Fruit fly (Drosophila melanogaster) whole organism, embryonic: Measurements from ENCODE around the gene Srp14.

Experiments used
- Atf3 ChIP-seq: fragments of 200-800 bp; sonication (Bioruptor generic); optimal IDR thresholded peaks from 3 replicates; lab custom pipeline; 2016; ENCODE audit warnings: missing biosample characterization, missing genetic modification characterization
- CG12299 ChIP-seq: fragments of 200-800 bp; sonication (Bioruptor generic); optimal IDR thresholded peaks from 2 replicates; lab custom pipeline; 2018; ENCODE audit warnings: missing biosample characterization, mild to moderate bottlenecking, missing genetic modification characterization
- CG14014 ChIP-seq: fragments of 200-800 bp; sonication (Bioruptor generic); IDR thresholded peaks from 2 replicates; pipeline ENCODE4 v1.3.6; 2022; ENCODE audit warnings: missing biosample characterization, missing genetic modification characterization
- CG14860 ChIP-seq: fragments of 200-800 bp; sonication (Bioruptor generic); IDR thresholded peaks from 3 replicates; pipeline ENCODE4 v1.3.6; 2022; ENCODE audit warnings: missing biosample characterization, missing genetic modification characterization; ENCODE audit not compliant: partially characterized antibody
- CG15011 ChIP-seq: fragments of 200-800 bp; sonication (Bioruptor generic); optimal IDR thresholded peaks from 3 replicates; lab custom pipeline; 2018; ENCODE audit warnings: missing biosample characterization, mild to moderate bottlenecking, missing genetic modification characterization
- CG15479 ChIP-seq: fragments of 200-800 bp; sonication (Bioruptor generic); optimal IDR thresholded peaks from 3 replicates; lab custom pipeline; 2019; ENCODE audit warnings: missing biosample characterization, mild to moderate bottlenecking, missing genetic modification characterization, moderate library complexity
- CG18764 ChIP-seq: fragments of 200-800 bp; sonication (Bioruptor generic); optimal IDR thresholded peaks from 3 replicates; lab custom pipeline; 2016; ENCODE audit warnings: missing biosample characterization, missing genetic modification characterization
- CG2199 ChIP-seq: fragments of 200-800 bp; sonication (Bioruptor generic); IDR thresholded peaks from 3 replicates; pipeline ENCODE4 v1.3.6; 2022; ENCODE audit warnings: missing biosample characterization, missing genetic modification characterization
- CG2712 ChIP-seq: fragments of 200-800 bp; optimal IDR thresholded peaks from 3 replicates; lab custom pipeline; 2019; ENCODE audit warnings: missing biosample characterization, mild to moderate bottlenecking, missing genetic modification characterization, moderate library complexity
- CG4404 ChIP-seq: fragments of 200-800 bp; sonication (Bioruptor generic); IDR thresholded peaks from 2 replicates; pipeline ENCODE4 v1.3.6; 2022; ENCODE audit warnings: missing biosample characterization, missing genetic modification characterization
- CG5245 ChIP-seq: fragments of 200-800 bp; sonication (Bioruptor generic); optimal IDR thresholded peaks from 3 replicates; lab custom pipeline; 2016; ENCODE audit warnings: missing biosample characterization, missing genetic modification characterization
- CG6175 ChIP-seq: fragments of 200-800 bp; sonication (Bioruptor generic); IDR thresholded peaks from 3 replicates; pipeline ENCODE4 v1.3.6; 2022; ENCODE audit warnings: missing biosample characterization, missing genetic modification characterization
- CG6254 ChIP-seq: fragments of 200-800 bp; sonication (Bioruptor generic); optimal IDR thresholded peaks from 3 replicates; lab custom pipeline; 2017; ENCODE audit warnings: mild to moderate bottlenecking, missing biosample characterization, missing genetic modification reagents, missing genetic modification characterization
- CG7928 ChIP-seq: fragments of 200-800 bp; sonication (Bioruptor generic); optimal IDR thresholded peaks from 2 replicates; lab custom pipeline; 2017; ENCODE audit warnings: missing biosample characterization, mild to moderate bottlenecking, missing genetic modification characterization
- CG9727 ChIP-seq: fragments of 200-800 bp; sonication (Bioruptor generic); optimal IDR thresholded peaks from 3 replicates; lab custom pipeline; 2017; ENCODE audit warnings: missing biosample characterization, mild to moderate bottlenecking, missing genetic modification characterization
- CG9932 ChIP-seq: fragments of 200-800 bp; sonication (Bioruptor generic); IDR thresholded peaks from 2 replicates; pipeline ENCODE4 v1.3.6; 2022; ENCODE audit warnings: missing biosample characterization, missing genetic modification characterization
- CTCF ChIP-seq: fragments of 200-800 bp; sonication (Bioruptor generic); optimal IDR thresholded peaks from 2 replicates; lab custom pipeline; 2017; ENCODE audit warnings: missing biosample characterization, mild to moderate bottlenecking, missing genetic modification characterization, moderate library complexity
- Deaf1 ChIP-seq: fragments of 200-800 bp; optimal IDR thresholded peaks from 3 replicates; lab custom pipeline; 2019; ENCODE audit warnings: missing biosample characterization, mild to moderate bottlenecking, missing genetic modification characterization, moderate library complexity
- Dp ChIP-seq: fragments of 200-800 bp; sonication (Bioruptor generic); optimal IDR thresholded peaks from 2 replicates; lab custom pipeline; 2018; ENCODE audit warnings: missing biosample characterization, mild to moderate bottlenecking, missing genetic modification characterization, moderate library complexity
- GATAe ChIP-seq: fragments of 200-800 bp; sonication (Bioruptor generic); conservative IDR thresholded peaks from 2 replicates; pipeline ENCODE4 v1.3.6; 2022; ENCODE audit warnings: missing biosample characterization, missing genetic modification characterization
- Jarid2 ChIP-seq: fragments of 200-800 bp; sonication (Bioruptor generic); optimal IDR thresholded peaks from 3 replicates; lab custom pipeline; 2017; ENCODE audit warnings: mild to moderate bottlenecking, missing biosample characterization, missing genetic modification reagents, missing genetic modification characterization
- Nf-YB ChIP-seq: fragments of 200-800 bp; sonication (Bioruptor generic); optimal IDR thresholded peaks from 3 replicates; lab custom pipeline; 2019; ENCODE audit warnings: missing biosample characterization, mild to moderate bottlenecking, missing genetic modification characterization, moderate library complexity
- Nf-YC ChIP-seq: fragments of 200-800 bp; optimal IDR thresholded peaks from 3 replicates; lab custom pipeline; 2019; ENCODE audit warnings: missing biosample characterization, mild to moderate bottlenecking, missing genetic modification characterization, moderate library complexity
- Oaz ChIP-seq: fragments of 200-800 bp; sonication (Bioruptor generic); IDR thresholded peaks from 2 replicates; pipeline ENCODE4 v1.3.6; 2022; ENCODE audit warnings: missing biosample characterization, missing genetic modification characterization
- Pdp1 ChIP-seq, 2 experiments: fragments of 200-800 bp; sonication (Bioruptor generic); optimal IDR thresholded peaks; 3 replicates each; lab custom pipeline; 2016; ENCODE audit warnings: missing biosample characterization in 2 of 2, missing genetic modification characterization in 2 of 2, mild to moderate bottlenecking in 1 of 2, moderate library complexity in 1 of 2
- Rfx ChIP-seq: fragments of 200-800 bp; sonication (Bioruptor generic); IDR thresholded peaks from 2 replicates; pipeline ENCODE4 v1.3.6; 2022; ENCODE audit warnings: missing biosample characterization, missing genetic modification characterization
- Spps ChIP-seq: fragments of 200-800 bp; sonication (Bioruptor generic); optimal IDR thresholded peaks from 2 replicates; lab custom pipeline; 2018; ENCODE audit warnings: missing biosample characterization, mild to moderate bottlenecking, missing genetic modification characterization
- Tbp ChIP-seq: fragments of >200 bp; optimal IDR thresholded peaks from 2 replicates; lab custom pipeline; 2018; ENCODE audit warnings: missing biosample characterization, missing genetic modification characterization
- Usf ChIP-seq: fragments of 200-800 bp; sonication (Bioruptor generic); optimal IDR thresholded peaks from 2 replicates; lab custom pipeline; 2017; ENCODE audit warnings: missing genotype, missing biosample characterization, missing genetic modification characterization
- amos ChIP-seq: fragments of 200-800 bp; sonication (Bioruptor generic); IDR thresholded peaks from 2 replicates; pipeline ENCODE4 v1.3.6; 2022; ENCODE audit warnings: missing biosample characterization, missing genetic modification characterization; ENCODE audit not compliant: partially characterized antibody
- cwo ChIP-seq: fragments of 200-800 bp; sonication (Bioruptor generic); optimal IDR thresholded peaks from 3 replicates; lab custom pipeline; 2017; ENCODE audit warnings: missing biosample characterization, missing genetic modification characterization, mild to moderate bottlenecking, moderate library complexity, missing genetic modification reagents
- da ChIP-seq: fragments of 200-800 bp; sonication (Bioruptor generic); optimal IDR thresholded peaks from 2 replicates; lab custom pipeline; 2016; ENCODE audit warnings: missing biosample characterization, missing genetic modification characterization
- gsb ChIP-seq: fragments of 200-800 bp; sonication (Bioruptor generic); IDR thresholded peaks from 2 replicates; pipeline ENCODE4 v1.3.6; 2022; ENCODE audit warnings: missing biosample characterization, missing genetic modification characterization
- gsb-n ChIP-seq: fragments of 200-800 bp; sonication (Bioruptor generic); optimal IDR thresholded peaks from 3 replicates; lab custom pipeline; 2018; ENCODE audit warnings: missing biosample characterization, mild to moderate bottlenecking, missing genetic modification characterization
- kah ChIP-seq: fragments of 200-800 bp; sonication (Bioruptor generic); optimal IDR thresholded peaks from 2 replicates; lab custom pipeline; 2018; ENCODE audit warnings: missing biosample characterization, mild to moderate bottlenecking, missing genetic modification characterization
- ken ChIP-seq: fragments of 200-800 bp; sonication (Bioruptor generic); IDR thresholded peaks from 3 replicates; pipeline ENCODE4 v1.3.6; 2022; ENCODE audit warnings: missing biosample characterization, missing genetic modification characterization
- lab ChIP-seq: fragments of 200-800 bp; sonication (Bioruptor generic); optimal IDR thresholded peaks from 3 replicates; lab custom pipeline; 2017; ENCODE audit warnings: missing biosample characterization, missing genetic modification characterization, mild to moderate bottlenecking, moderate library complexity, missing genetic modification reagents
- lov ChIP-seq, 2 experiments: fragments of 200-800 bp in 1 of 2; fragments of >200 bp in 1 of 2; sonication (Bioruptor generic) in 1 of 2; IDR thresholded peaks in 1 of 2; optimal IDR thresholded peaks in 1 of 2; 2 replicates in 1 of 2; 3 replicates in 1 of 2; pipeline versions ENCODE4 v1.3.6 to Lab custom; 2017 to 2022; ENCODE audit warnings: missing biosample characterization in 1 of 2, missing genetic modification characterization in 1 of 2
- mld ChIP-seq: fragments of 200-800 bp; sonication (Bioruptor generic); IDR thresholded peaks from 3 replicates; pipeline ENCODE4 v1.3.6; 2022; ENCODE audit warnings: missing biosample characterization, missing genetic modification characterization; ENCODE audit not compliant: partially characterized antibody
- oc ChIP-seq: fragments of 200-800 bp; sonication (Bioruptor generic); optimal IDR thresholded peaks from 2 replicates; lab custom pipeline; 2018; ENCODE audit warnings: missing biosample characterization, mild to moderate bottlenecking, missing genetic modification characterization, moderate library complexity
- org-1 ChIP-seq: fragments of 200-800 bp; sonication (Bioruptor generic); optimal IDR thresholded peaks from 2 replicates; lab custom pipeline; 2017; ENCODE audit warnings: missing biosample characterization, missing genetic modification characterization
- pita ChIP-seq: fragments of 200-800 bp; sonication (Bioruptor generic); optimal IDR thresholded peaks from 2 replicates; lab custom pipeline; 2017; ENCODE audit warnings: missing biosample characterization, mild to moderate bottlenecking, missing genetic modification characterization
- run ChIP-seq: fragments of 200-800 bp; sonication (Bioruptor generic); optimal IDR thresholded peaks from 3 replicates; lab custom pipeline; 2018; ENCODE audit warnings: missing biosample characterization, mild to moderate bottlenecking, missing genetic modification characterization
- sens-2 ChIP-seq: fragments of 200-800 bp; sonication (Bioruptor generic); IDR thresholded peaks from 2 replicates; pipeline ENCODE4 v1.3.6; 2022; ENCODE audit warnings: missing biosample characterization, missing genetic modification characterization
- tgo ChIP-seq: fragments of 200-800 bp; sonication (Bioruptor generic); IDR thresholded peaks from 3 replicates; pipeline ENCODE4 v1.3.6; 2022; ENCODE audit warnings: missing biosample characterization, missing genetic modification characterization
- unc-4 ChIP-seq: fragments of 200-800 bp; sonication (Bioruptor generic); IDR thresholded peaks from 2 replicates; pipeline ENCODE4 v1.3.6; 2022; ENCODE audit warnings: missing biosample characterization, missing genetic modification characterization; ENCODE audit not compliant: partially characterized antibody
- vfl ChIP-seq: fragments of 200-800 bp; sonication (Bioruptor generic); optimal IDR thresholded peaks from 2 replicates; lab custom pipeline; 2016; ENCODE audit warnings: missing biosample characterization, missing genetic modification characterization
- vnd ChIP-seq: fragments of 200-800 bp; sonication (Bioruptor generic); IDR thresholded peaks from 3 replicates; pipeline ENCODE4 v1.3.6; 2022; ENCODE audit warnings: missing biosample characterization, missing genetic modification characterization; ENCODE audit not compliant: partially characterized antibody
- zen ChIP-seq: fragments of 200-800 bp; sonication (Bioruptor generic); optimal IDR thresholded peaks from 3 replicates; lab custom pipeline; 2018; ENCODE audit warnings: missing biosample characterization, mild to moderate bottlenecking, missing genetic modification characterization, moderate library complexity
- zen2 ChIP-seq: fragments of 200-800 bp; sonication (Bioruptor generic); IDR thresholded peaks from 3 replicates; pipeline ENCODE4 v1.3.6; 2022; ENCODE audit warnings: missing biosample characterization, missing genetic modification characterization; ENCODE audit not compliant: partially characterized antibody

Srp14 gene

dm6 chr3R:20555023-20555422, 24.9 kb upstream of the Srp14 start (continued):
- TF ChIP-seq zen (tag; lab: Kevin White, UChicago) = no peak
- no peak for TF ChIP-seq CG5245 (GFP tag; lab: Kevin White, UChicago)
- no peak for TF ChIP-seq amos (GFP tag; lab: Robert Waterston, UW)
- no peak for TF ChIP-seq Spps (tag; lab: Kevin White, UChicago)
- peak; percentile 79 for TF ChIP-seq cwo
- TF ChIP-seq org-1 = no peak
- peak; percentile 51 to 57 for TF ChIP-seq Pdp1 (GFP tag; optimal IDR thresholded peaks at IDR 0.05; lab: Kevin White, UChicago)
- TF ChIP-seq CG15479 (GFP tag; lab: Kevin White, UChicago) = no peak
- TF ChIP-seq CG9932 = peak; percentile 60
- TF ChIP-seq vnd = no peak
- no peak for TF ChIP-seq CG12299 (tag; lab: Kevin White, UChicago)
- TF ChIP-seq vfl (GFP tag; lab: Kevin White, UChicago) = no peak
- TF ChIP-seq gsb (GFP tag; lab: Robert Waterston, UW) = 0 out of 2 replicates have a peak, but pooled peaks have one; percentile 21
- peak; percentile 9 for TF ChIP-seq kah (GFP tag; lab: Kevin White, UChicago)
- TF ChIP-seq Nf-YB = no peak
- TF ChIP-seq Oaz = no peak
- TF ChIP-seq lab (GFP tag; lab: Kevin White, UChicago) = peak; percentile 89
- TF ChIP-seq CG14860 (GFP tag; lab: Robert Waterston, UW) = no peak
- TF ChIP-seq gsb-n (tag; lab: Kevin White, UChicago) = no peak
- no peak for TF ChIP-seq mld (GFP tag; lab: Robert Waterston, UW)
- no peak for TF ChIP-seq da (GFP tag; lab: Kevin White, UChicago)
- no peak for TF ChIP-seq CTCF (GFP tag; lab: Kevin White, UChicago)
- TF ChIP-seq tgo (GFP tag; lab: Robert Waterston, UW) = peak; percentile 74
- no peak for TF ChIP-seq CG15011 (GFP tag; lab: Kevin White, UChicago)
- TF ChIP-seq ken (GFP tag; lab: Robert Waterston, UW) = no peak
- peak; percentile 78 for TF ChIP-seq CG2712 (tag; lab: Kevin White, UChicago)
- TF ChIP-seq Dp (GFP tag; lab: Kevin White, UChicago) = no peak
- no peak for TF ChIP-seq Atf3
- no peak for TF ChIP-seq CG4404
- no peak for TF ChIP-seq zen2 (GFP tag; lab: Robert Waterston, UW)
- no peak for TF ChIP-seq unc-4 (GFP tag; lab: Robert Waterston, UW)
- no peak for TF ChIP-seq CG18764 (GFP tag; lab: Kevin White, UChicago)
- peak; percentile 59 for TF ChIP-seq CG14014 (GFP tag; lab: Robert Waterston, UW)
- TF ChIP-seq GATAe = 0 out of 2 replicates have a peak, but pooled peaks have one; percentile 14
- TF ChIP-seq oc (tag; lab: Kevin White, UChicago) = no peak
- TF ChIP-seq run (tag; lab: Kevin White, UChicago) = no peak
- TF ChIP-seq CG2199 = no peak
- no peak for TF ChIP-seq CG6175 (GFP tag; lab: Robert Waterston, UW)
- TF ChIP-seq Jarid2 = no peak
- no peak for TF ChIP-seq Usf
- TF ChIP-seq Nf-YC (tag; lab: Kevin White, UChicago) = peak; percentile 49
- TF ChIP-seq sens-2 (GFP tag; lab: Robert Waterston, UW) = peak; percentile 7; the same call in 1 of the 2 replicates
- TF ChIP-seq CG9727 (GFP tag; lab: Kevin White, UChicago) = peak; percentile 41
- no peak for TF ChIP-seq Tbp (GFP tag; lab: Kevin White, UChicago)
- TF ChIP-seq CG7928 (GFP tag; lab: Kevin White, UChicago) = no peak
- TF ChIP-seq Deaf1 (tag; lab: Kevin White, UChicago) = peak; percentile 44
- TF ChIP-seq Rfx = peak; percentile 81
- no peak for TF ChIP-seq pita (GFP tag; lab: Kevin White, UChicago)
- no peak for TF ChIP-seq lov (optimal IDR thresholded peaks at IDR 0.05; lab: Kevin White, UChicago)
- no peak for TF ChIP-seq lov (GFP tag; IDR thresholded peaks at IDR 0.05; lab: Robert Waterston, UW)
- no peak for TF ChIP-seq CG6254
